Worm (Caenorhabditis elegans): ENCODE measurements around the gene unc-3.

Gene unc-3

ce11 chrX:14818464-14819259, 45.3 kb downstream of the unc-3 start, which contains the start of gene epn-1 (continued):
- peak; percentile 56 for TF ChIP-seq sptf-2 (GFP tag; optimal IDR thresholded peaks at IDR 0.05)
- 0 out of 2 replicates have a peak, but pooled peaks have one; percentile 64 for TF ChIP-seq lag-1 (GFP tag; IDR thresholded peaks at IDR 0.05)
- peak; percentile 88 for TF ChIP-seq mcd-1 (GFP tag; IDR thresholded peaks at IDR 0.05)
- TF ChIP-seq T26A5.8 (tag; optimal IDR thresholded peaks at IDR 0.05) = no peak
- TF ChIP-seq lsy-27 (tag; optimal IDR thresholded peaks at IDR 0.05; ENCODE audit: borderline replicate concordance, insufficient read depth) = peak; percentile 67
- peak; percentile 98 for TF ChIP-seq somi-1 (GFP tag; optimal IDR thresholded peaks at IDR 0.05)
- peak; percentile 90 for TF ChIP-seq gei-17 (GFP tag; optimal IDR thresholded peaks at IDR 0.05)
- TF ChIP-seq cebp-1 (GFP tag; IDR thresholded peaks at IDR 0.05) = peak; percentile 73
- peak; percentile 97 for TF ChIP-seq cebp-1 (tag; optimal IDR thresholded peaks at IDR 0.05)
- peak; percentile 98 for TF ChIP-seq madf-10 (tag; optimal IDR thresholded peaks at IDR 0.05)
- peak; percentile 99 for TF ChIP-seq nhr-80 (tag; optimal IDR thresholded peaks at IDR 0.05)
- TF ChIP-seq F23B12.7 (tag; optimal IDR thresholded peaks at IDR 0.05; ENCODE audit: insufficient read depth) = peak; percentile 34
- peak; percentile 99 for TF ChIP-seq lir-1 (GFP tag; conservative IDR thresholded peaks at IDR 0.05)
- TF ChIP-seq chd-7 (tag; optimal IDR thresholded peaks at IDR 0.05) = peak; percentile 99
- TF ChIP-seq aptf-2 (GFP tag; conservative IDR thresholded peaks at IDR 0.05) = peak; percentile 35
- TF ChIP-seq snpc-1.1 (tag; optimal IDR thresholded peaks at IDR 0.05; ENCODE audit: insufficient read depth) = peak; percentile 11
- TF ChIP-seq ceh-91 (GFP tag; IDR thresholded peaks at IDR 0.05) = 0 out of 2 replicates have a peak, but pooled peaks have one; percentile 10
- TF ChIP-seq tbp1 (GFP tag; optimal IDR thresholded peaks at IDR 0.05) = peak; percentile 73
- no peak for TF ChIP-seq mel-28 (tag; optimal IDR thresholded peaks at IDR 0.05; ENCODE audit: borderline replicate concordance)
- peak; percentile 90 for TF ChIP-seq Y95B8A.8 (GFP tag; IDR thresholded peaks at IDR 0.05)
- no peak for TF ChIP-seq unc-130 (GFP tag; optimal IDR thresholded peaks at IDR 0.05)
- TF ChIP-seq F39B2.1 (GFP tag; IDR thresholded peaks at IDR 0.05) = peak; percentile 77; the same call in 1 of the 2 replicates
- peak; percentile 63 for TF ChIP-seq snpc-4 (GFP tag; optimal IDR thresholded peaks at IDR 0.05)
- peak in 3 of 4 experiments; percentile 80 to 89 (median 87) for TF ChIP-seq snpc-4 (tag; optimal IDR thresholded peaks at IDR 0.05)
- TF ChIP-seq B0261.1 (tag; optimal IDR thresholded peaks at IDR 0.05) = peak; percentile 29
- TF ChIP-seq athp-1 (tag; optimal IDR thresholded peaks at IDR 0.05) = peak; percentile 96
- peak; percentile 68 for TF ChIP-seq T07F8.4 (tag; optimal IDR thresholded peaks at IDR 0.05)

ce11 chrX:14819495-14819894, 46.2 kb downstream of the unc-3 start:
- TF ChIP-seq somi-1 (GFP tag; optimal IDR thresholded peaks at IDR 0.05) = no peak
- TF ChIP-seq cebp-1 (GFP tag; IDR thresholded peaks at IDR 0.05) = peak; percentile 62; the same call in 1 of the 2 replicates
- TF ChIP-seq cebp-1 (tag; optimal IDR thresholded peaks at IDR 0.05) = peak; percentile 86

ce11 chrX:14824490-14825050, 51.2 kb downstream of the unc-3 start, which contains the start of gene mbk-1:
Gene mbk-1 (minus strand): TSS chrX:14824540.
- no peak for TF ChIP-seq lag-1 (GFP tag; IDR thresholded peaks at IDR 0.05)
- TF ChIP-seq die-1 (tag; optimal IDR thresholded peaks at IDR 0.05) = peak; percentile 4
- peak; percentile 29 for TF ChIP-seq K12H6.12 (tag; optimal IDR thresholded peaks at IDR 0.05)
- no peak for TF ChIP-seq ceh-91 (GFP tag; IDR thresholded peaks at IDR 0.05)
- TF ChIP-seq let-607 (tag; optimal IDR thresholded peaks at IDR 0.05) = peak in 1 of 2 experiments; percentile 49
- no peak for TF ChIP-seq snpc-1.1 (tag; optimal IDR thresholded peaks at IDR 0.05; ENCODE audit: insufficient read depth)
- TF ChIP-seq atf-7 (tag; optimal IDR thresholded peaks at IDR 0.05) = no peak
- 0 out of 2 replicates have a peak, but pooled peaks have one; percentile 23 for TF ChIP-seq K11D2.4 (GFP tag; IDR thresholded peaks at IDR 0.05)
- no peak for TF ChIP-seq F39B2.1 (GFP tag; IDR thresholded peaks at IDR 0.05)
- TF ChIP-seq lir-1 (GFP tag; conservative IDR thresholded peaks at IDR 0.05) = 0 out of 2 replicates have a peak, but pooled peaks have one; percentile 54
- no peak for TF ChIP-seq egl-18 (GFP tag; IDR thresholded peaks at IDR 0.05)
- peak; percentile 58 for TF ChIP-seq attf-5 (GFP tag; optimal IDR thresholded peaks at IDR 0.05)
- TF ChIP-seq lin-54 (GFP tag; optimal IDR thresholded peaks at IDR 0.05) = no peak
- no peak for TF ChIP-seq F57C9.4 (tag; optimal IDR thresholded peaks at IDR 0.05)
- TF ChIP-seq madf-6 (GFP tag; IDR thresholded peaks at IDR 0.05) = no peak
- peak; percentile 57; the same call in 1 of the 2 replicates for TF ChIP-seq lin-26 (GFP tag; IDR thresholded peaks at IDR 0.05)
- TF ChIP-seq tlf-1 (GFP tag; optimal IDR thresholded peaks at IDR 0.05) = no peak
- no peak for TF ChIP-seq mes-4 (tag; optimal IDR thresholded peaks at IDR 0.05)
- TF ChIP-seq lin-40 (tag; optimal IDR thresholded peaks at IDR 0.05) = peak; percentile 60
- peak; percentile 1 for TF ChIP-seq ztf-18 (tag; optimal IDR thresholded peaks at IDR 0.05)
- peak; percentile 41 for TF ChIP-seq madf-10 (tag; optimal IDR thresholded peaks at IDR 0.05)
